Fruit fly (Drosophila melanogaster): ENCODE results near the gene CG13250.

Gene CG13250

dm6 chr3L:20526196-20526740, 7.2 kb upstream of the CG13250 start, which contains the start of gene Nubp2 (continued):
- TF ChIP-seq CG6792 (GFP tag; optimal IDR thresholded peaks at IDR 0.05) (peak; percentile 91), Smox (GFP tag; optimal IDR thresholded peaks at IDR 0.05) (peak; percentile 95), OdsH (GFP tag; optimal IDR thresholded peaks at IDR 0.05) (peak; percentile 97), topi (GFP tag; optimal IDR thresholded peaks at IDR 0.05) (peak; percentile 94), Ets96B (tag; optimal IDR thresholded peaks at IDR 0.05) (peak; percentile 92), Sox14 (GFP tag; optimal IDR thresholded peaks at IDR 0.05) (peak; percentile 95), acj6 (GFP tag; optimal IDR thresholded peaks at IDR 0.05) (peak; percentile 97), CG15336 (GFP tag; IDR thresholded peaks at IDR 0.05) (peak; percentile 91), Eip75B (GFP tag; optimal IDR thresholded peaks at IDR 0.05) (peak; percentile 96), CG6808 (GFP tag; optimal IDR thresholded peaks at IDR 0.05) (peak; percentile 90), eg (GFP tag; IDR thresholded peaks at IDR 0.05) (peak; percentile 95), dac (GFP tag; optimal IDR thresholded peaks at IDR 0.05) (peak; percentile 88), CG8119 (GFP tag; IDR thresholded peaks at IDR 0.05) (peak; percentile 93), Eip78C (GFP tag) (peak; percentile 97), CG1621 (tag; optimal IDR thresholded peaks at IDR 0.05) (peak; percentile 85), Hr4 (GFP tag; optimal IDR thresholded peaks at IDR 0.05) (peak; percentile 96), CG6163 (GFP tag; IDR thresholded peaks at IDR 0.05) (peak; percentile 93), dsx (GFP tag; optimal IDR thresholded peaks at IDR 0.05; ENCODE audit: poor library complexity, severe bottlenecking) (peak; percentile 89), CG34406 (GFP tag; optimal IDR thresholded peaks at IDR 0.05) (peak; percentile 94), vri (GFP tag; optimal IDR thresholded peaks at IDR 0.05) (peak; percentile 86), Sox15 (GFP tag; optimal IDR thresholded peaks at IDR 0.05) (peak; percentile 96), ss (GFP tag; optimal IDR thresholded peaks at IDR 0.05) (peak; percentile 83 to 93), cyc (GFP tag; optimal IDR thresholded peaks at IDR 0.05) (peak; percentile 95), net (GFP tag; optimal IDR thresholded peaks at IDR 0.05) (peak; percentile 91), CG8319 (GFP tag; optimal IDR thresholded peaks at IDR 0.05) (peak; percentile 92), lz (GFP tag; optimal IDR thresholded peaks at IDR 0.05) (peak; percentile 97), CG6854 (GFP tag; optimal IDR thresholded peaks at IDR 0.05) (peak; percentile 63), CG16779 (tag; optimal IDR thresholded peaks at IDR 0.05) (peak; percentile 64), Hr38 (GFP tag; optimal IDR thresholded peaks at IDR 0.05) (peak; percentile 47), achi (GFP tag; optimal IDR thresholded peaks at IDR 0.05) (peak; percentile 94), svp (GFP tag) (peak; percentile 97), CG4318 (GFP tag; optimal IDR thresholded peaks at IDR 0.05) (peak; percentile 95), CG8632 (GFP tag; optimal IDR thresholded peaks at IDR 0.05) (peak; percentile 93), Met (GFP tag; optimal IDR thresholded peaks at IDR 0.05) (peak; percentile 95), CG10631 (GFP tag; optimal IDR thresholded peaks at IDR 0.05) (peak; percentile 98), Gug (GFP tag; IDR thresholded peaks at IDR 0.05) (peak; percentile 90), fd85E (GFP tag; optimal IDR thresholded peaks at IDR 0.05) (peak; percentile 82), CG11902 (GFP tag; optimal IDR thresholded peaks at IDR 0.05) (peak; percentile 93), CG31627 (GFP tag; optimal IDR thresholded peaks at IDR 0.05) (peak; percentile 96), CG6276 (GFP tag; optimal IDR thresholded peaks at IDR 0.05) (peak; percentile 88)

- TF ChIP-seq salr (GFP tag; optimal IDR thresholded peaks at IDR 0.05) (no peak), CG7368 (GFP tag; optimal IDR thresholded peaks at IDR 0.05) (no peak), CG32006 (GFP tag; optimal IDR thresholded peaks at IDR 0.05) (no peak), Eip75B (GFP tag; optimal IDR thresholded peaks at IDR 0.05) (no peak), Lpt (GFP tag; optimal IDR thresholded peaks at IDR 0.05) (no peak), Hr4 (GFP tag; optimal IDR thresholded peaks at IDR 0.05) (no peak), Sox102F (GFP tag; optimal IDR thresholded peaks at IDR 0.05) (no peak), ss (GFP tag; optimal IDR thresholded peaks at IDR 0.05) (no peak), cyc (GFP tag; optimal IDR thresholded peaks at IDR 0.05) (no peak), fd85E (GFP tag; optimal IDR thresholded peaks at IDR 0.05) (no peak), CG4318 (GFP tag; optimal IDR thresholded peaks at IDR 0.05) (no peak), dsx (GFP tag; optimal IDR thresholded peaks at IDR 0.05; ENCODE audit: poor library complexity, severe bottlenecking) (no peak), Sox14 (GFP tag; optimal IDR thresholded peaks at IDR 0.05) (no peak), CG11294 (GFP tag; IDR thresholded peaks at IDR 0.05) (no peak), Hr38 (GFP tag; optimal IDR thresholded peaks at IDR 0.05) (no peak), CG16779 (tag; optimal IDR thresholded peaks at IDR 0.05) (no peak), CG11762 (GFP tag; optimal IDR thresholded peaks at IDR 0.05; ENCODE audit: insufficient read depth) (no peak), Ets96B (tag; optimal IDR thresholded peaks at IDR 0.05) (no peak), CG10669 (GFP tag; optimal IDR thresholded peaks at IDR 0.05) (no peak), Blimp-1 (GFP tag; optimal IDR thresholded peaks at IDR 0.05) (no peak)
These were observed 3.6 kb upstream of the CG13250 start for dm6 chr3L:20529918-20530317.
